Worm (Caenorhabditis elegans): ENCODE measurements around the gene glt-5.

- TF ChIP-seq tra-4 (tag; optimal IDR thresholded peaks at IDR 0.05) (no peak), aly-1 (tag; optimal IDR thresholded peaks at IDR 0.05) (no peak), ceh-36 (tag; optimal IDR thresholded peaks at IDR 0.05) (no peak), hmbx-1 (tag; optimal IDR thresholded peaks at IDR 0.05) (no peak)
Observed at ce11 chrII:9738820-9739219, 30.1 kb upstream of the glt-5 start.

All from whole organism, early embryonic.